Fruit fly (Drosophila melanogaster): ENCODE data around the gene CG3337.

The CG3337 gene

DNA sequence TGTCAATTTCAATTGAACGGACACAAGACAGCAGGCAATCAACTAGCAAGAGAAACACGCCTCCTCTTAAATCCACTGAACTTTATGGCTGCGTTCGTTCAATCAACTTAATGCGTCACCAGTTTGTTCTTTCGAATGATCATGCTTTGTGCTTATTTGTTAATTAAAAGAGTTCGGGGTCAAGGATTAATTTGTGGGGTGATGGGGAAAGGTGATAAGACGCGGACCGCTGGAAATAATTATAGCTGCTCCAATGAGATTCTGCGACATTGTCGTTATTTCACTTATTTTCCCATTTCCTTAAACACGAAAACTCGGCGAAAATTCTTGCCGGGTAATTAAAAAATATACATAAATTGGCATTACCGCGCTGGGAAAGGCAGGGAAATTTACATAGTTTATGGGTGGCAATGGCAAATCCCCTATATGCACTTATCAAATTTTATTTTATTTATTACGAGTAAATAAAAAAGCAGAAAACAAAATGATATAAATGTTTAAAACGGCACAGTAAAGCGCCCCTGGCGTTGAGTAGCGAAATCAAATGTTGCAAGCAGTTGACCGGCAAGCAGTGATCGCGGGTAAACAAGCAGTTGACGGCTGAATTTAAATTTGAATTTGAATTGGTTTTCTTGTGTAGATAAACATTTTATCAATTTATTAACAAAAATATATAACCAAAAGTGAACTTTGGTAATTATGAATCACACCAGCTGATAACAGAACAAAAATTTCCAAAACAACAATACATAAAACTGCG, 38.8 kb downstream of the CG3337 start:
- peak; percentile 15 for TF ChIP-seq dmrt93B (GFP tag; optimal IDR thresholded peaks at IDR 0.05)
- no peak for TF ChIP-seq Hr78 (GFP tag; optimal IDR thresholded peaks at IDR 0.05)
- no peak for TF ChIP-seq CrebA (GFP tag; optimal IDR thresholded peaks at IDR 0.05; ENCODE audit: borderline replicate concordance)
- peak; percentile 20 for TF ChIP-seq CG9705 (GFP tag; optimal IDR thresholded peaks at IDR 0.05)
- no peak for TF ChIP-seq Jra (GFP tag; optimal IDR thresholded peaks at IDR 0.05)
- no peak for TF ChIP-seq psq (GFP tag; optimal IDR thresholded peaks at IDR 0.05)
- peak; percentile 4 for TF ChIP-seq sv (GFP tag; optimal IDR thresholded peaks at IDR 0.05)
- TF ChIP-seq CG32264 (GFP tag; optimal IDR thresholded peaks at IDR 0.05) = no peak
- TF ChIP-seq dsf (GFP tag; optimal IDR thresholded peaks at IDR 0.05; ENCODE audit: borderline replicate concordance) = no peak
- peak; percentile 38 for TF ChIP-seq fru (GFP tag; optimal IDR thresholded peaks at IDR 0.05)
- peak in 1 of 2 experiments; percentile 43 for TF ChIP-seq foxo (GFP tag; optimal IDR thresholded peaks at IDR 0.05)
- TF ChIP-seq woc (GFP tag; optimal IDR thresholded peaks at IDR 0.05) = no peak
- peak; percentile 14 for TF ChIP-seq Vsx2 (GFP tag; optimal IDR thresholded peaks at IDR 0.05; ENCODE audit: partially characterized antibody)
- TF ChIP-seq HLH106 (tag; optimal IDR thresholded peaks at IDR 0.05) = peak; percentile 44
- no peak for TF ChIP-seq Rel (GFP tag; optimal IDR thresholded peaks at IDR 0.05)
- TF ChIP-seq Rel (tag; optimal IDR thresholded peaks at IDR 0.05) = no peak
- no peak for TF ChIP-seq Mio (GFP tag; optimal IDR thresholded peaks at IDR 0.05)
- TF ChIP-seq Myc (optimal IDR thresholded peaks at IDR 0.05) = peak; percentile 30
- no peak for TF ChIP-seq Dfd (GFP tag; optimal IDR thresholded peaks at IDR 0.05)
- peak; percentile 12 for TF ChIP-seq Hr83 (GFP tag; optimal IDR thresholded peaks at IDR 0.05; ENCODE audit: poor library complexity, severe bottlenecking)
- peak; percentile 22 for TF ChIP-seq h (GFP tag; optimal IDR thresholded peaks at IDR 0.05)
- TF ChIP-seq OdsH (GFP tag; optimal IDR thresholded peaks at IDR 0.05) = peak; percentile 11
- TF ChIP-seq jim (GFP tag; optimal IDR thresholded peaks at IDR 0.05) = no peak
- no peak for TF ChIP-seq ey (GFP tag; optimal IDR thresholded peaks at IDR 0.05)
- TF ChIP-seq Sp1 (GFP tag; optimal IDR thresholded peaks at IDR 0.05) = peak; percentile 9
- no peak for TF ChIP-seq dl (GFP tag; optimal IDR thresholded peaks at IDR 0.05; ENCODE audit: insufficient read depth in 1 of 2, partially characterized antibody in 2 of 2)
- peak; percentile 47 for TF ChIP-seq rgr (GFP tag; optimal IDR thresholded peaks at IDR 0.05)
- no peak for TF ChIP-seq brk (GFP tag; optimal IDR thresholded peaks at IDR 0.05)
- no peak for TF ChIP-seq Abd-B (GFP tag; optimal IDR thresholded peaks at IDR 0.05)
- no peak for TF ChIP-seq usp (GFP tag; optimal IDR thresholded peaks at IDR 0.05)
- TF ChIP-seq N (GFP tag; optimal IDR thresholded peaks at IDR 0.05) = peak; percentile 65
- TF ChIP-seq GATAd (GFP tag; optimal IDR thresholded peaks at IDR 0.05) = no peak
- no peak for TF ChIP-seq tai (GFP tag; optimal IDR thresholded peaks at IDR 0.05)
- no peak for TF ChIP-seq br (GFP tag; optimal IDR thresholded peaks at IDR 0.05)
- no peak for TF ChIP-seq Dif (GFP tag; optimal IDR thresholded peaks at IDR 0.05; ENCODE audit: partially characterized antibody)
- TF ChIP-seq lola (GFP tag; optimal IDR thresholded peaks at IDR 0.05) = no peak
- no peak for TF ChIP-seq sage (GFP tag; optimal IDR thresholded peaks at IDR 0.05)
- TF ChIP-seq pan (optimal IDR thresholded peaks at IDR 0.05) = no peak
- TF ChIP-seq Hnf4 (GFP tag; optimal IDR thresholded peaks at IDR 0.05) = peak; percentile 23

DNA sequence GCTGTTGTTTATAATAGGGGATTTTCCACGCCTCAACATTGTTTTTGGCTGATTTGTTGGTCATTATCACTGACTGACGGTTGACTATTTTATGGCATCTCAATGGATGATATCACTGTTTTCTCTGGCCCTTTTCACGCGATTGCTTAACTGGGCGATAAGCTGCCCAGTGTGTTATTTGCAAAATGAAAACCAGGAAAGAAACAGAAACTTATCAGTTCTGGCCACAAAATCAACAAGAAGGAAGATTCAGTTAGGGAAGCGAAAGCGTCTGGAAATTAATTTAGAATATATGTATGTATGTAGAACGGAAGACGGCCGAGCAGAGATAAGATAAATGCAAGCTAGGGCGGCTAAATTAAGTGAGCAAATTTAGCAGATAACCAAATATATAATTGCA, 41.4 kb downstream of the CG3337 start:
- TF ChIP-seq jim (GFP tag; optimal IDR thresholded peaks at IDR 0.05) (no peak), HLH106 (tag; optimal IDR thresholded peaks at IDR 0.05) (no peak), sv (GFP tag; optimal IDR thresholded peaks at IDR 0.05) (no peak), fru (GFP tag; optimal IDR thresholded peaks at IDR 0.05) (no peak), foxo (GFP tag; optimal IDR thresholded peaks at IDR 0.05) (no peak), sage (GFP tag; optimal IDR thresholded peaks at IDR 0.05) (no peak), dl (GFP tag; optimal IDR thresholded peaks at IDR 0.05; ENCODE audit: insufficient read depth in 1 of 2, partially characterized antibody in 2 of 2) (no peak), dmrt93B (GFP tag; optimal IDR thresholded peaks at IDR 0.05) (no peak), GATAd (GFP tag; optimal IDR thresholded peaks at IDR 0.05) (no peak), psq (GFP tag; optimal IDR thresholded peaks at IDR 0.05) (no peak), Jra (GFP tag; optimal IDR thresholded peaks at IDR 0.05) (no peak), tai (GFP tag; optimal IDR thresholded peaks at IDR 0.05) (no peak), dsf (GFP tag; optimal IDR thresholded peaks at IDR 0.05; ENCODE audit: borderline replicate concordance) (no peak), Dif (GFP tag; optimal IDR thresholded peaks at IDR 0.05; ENCODE audit: partially characterized antibody) (no peak), h (GFP tag; optimal IDR thresholded peaks at IDR 0.05) (no peak), br (GFP tag; optimal IDR thresholded peaks at IDR 0.05) (no peak), Hr78 (GFP tag; optimal IDR thresholded peaks at IDR 0.05) (no peak)
